Fruit fly (Drosophila melanogaster) whole organism, embryonic: ENCODE measurements around the gene SecS.

Source experiments
- Adf1 ChIP-seq: fragments of 200-800 bp; sonication (Bioruptor generic); IDR thresholded peaks from 2 replicates; pipeline ENCODE4 v1.3.6; 2022; ENCODE audit warnings: missing biosample characterization, missing genetic modification characterization
- CG10274 ChIP-seq: fragments of 200-800 bp; sonication (Bioruptor generic); optimal IDR thresholded peaks from 3 replicates; lab custom pipeline; 2017; ENCODE audit warnings: missing biosample characterization, mild to moderate bottlenecking, missing genetic modification characterization
- CG10366 ChIP-seq: fragments of 200-800 bp; sonication (Bioruptor generic); IDR thresholded peaks from 2 replicates; pipeline ENCODE4 v1.3.6; 2022; ENCODE audit warnings: missing biosample characterization, missing genetic modification characterization
- CG11456 ChIP-seq: fragments of 200-800 bp; sonication (Bioruptor generic); IDR thresholded peaks from 3 replicates; pipeline ENCODE4 v1.3.6; 2022; ENCODE audit warnings: missing biosample characterization, missing genetic modification characterization
- CG11723 ChIP-seq: fragments of 200-800 bp; sonication (Bioruptor generic); optimal IDR thresholded peaks from 2 replicates; lab custom pipeline; 2017; ENCODE audit warnings: missing biosample characterization, mild to moderate bottlenecking, missing genetic modification characterization
- CG15269 ChIP-seq: fragments of 200-800 bp; sonication (Bioruptor generic); optimal IDR thresholded peaks from 2 replicates; lab custom pipeline; 2018; ENCODE audit warnings: missing biosample characterization, mild to moderate bottlenecking, missing genetic modification characterization, moderate library complexity
- CG1602 ChIP-seq: fragments of 200-800 bp; sonication (Bioruptor generic); optimal IDR thresholded peaks from 3 replicates; lab custom pipeline; 2016; ENCODE audit warnings: missing biosample characterization, missing genetic modification characterization
- CG1603 ChIP-seq: fragments of 200-800 bp; sonication (Bioruptor generic); optimal IDR thresholded peaks from 2 replicates; lab custom pipeline; 2019; ENCODE audit warnings: missing biosample characterization, mild to moderate bottlenecking, missing genetic modification characterization, moderate library complexity
- CG1647 ChIP-seq: fragments of 200-800 bp; sonication (Bioruptor generic); optimal IDR thresholded peaks from 3 replicates; lab custom pipeline; 2016; ENCODE audit warnings: missing biosample characterization, missing genetic modification characterization
- CG17912 ChIP-seq: fragments of 200-800 bp; sonication (Bioruptor generic); optimal IDR thresholded peaks from 2 replicates; lab custom pipeline; 2018; ENCODE audit warnings: missing biosample characterization, mild to moderate bottlenecking, missing genetic modification characterization
- CG2712 ChIP-seq: fragments of 200-800 bp; optimal IDR thresholded peaks from 3 replicates; lab custom pipeline; 2019; ENCODE audit warnings: missing biosample characterization, mild to moderate bottlenecking, missing genetic modification characterization, moderate library complexity
- CG2875 ChIP-seq: fragments of 200-800 bp; sonication (Bioruptor generic); optimal IDR thresholded peaks from 2 replicates; lab custom pipeline; 2017; ENCODE audit warnings: missing biosample characterization, mild to moderate bottlenecking, missing genetic modification characterization, missing genetic modification reagents
- CG30403 ChIP-seq: fragments of 200-800 bp; sonication (Bioruptor generic); optimal IDR thresholded peaks from 3 replicates; lab custom pipeline; 2016; ENCODE audit warnings: missing biosample characterization, missing genetic modification characterization
- CG3847 ChIP-seq: fragments of 200-800 bp; sonication (Bioruptor generic); IDR thresholded peaks from 2 replicates; pipeline ENCODE4 v1.3.6; 2022; ENCODE audit warnings: missing biosample characterization, missing genetic modification characterization
- CG6813 ChIP-seq: fragments of 200-800 bp; sonication (Bioruptor generic); optimal IDR thresholded peaks from 2 replicates; lab custom pipeline; 2017; ENCODE audit warnings: missing biosample characterization, missing genetic modification characterization, mild to moderate bottlenecking, moderate library complexity, missing genetic modification reagents
- CG7786 ChIP-seq: fragments of 200-800 bp; sonication (Bioruptor generic); optimal IDR thresholded peaks from 2 replicates; lab custom pipeline; 2016; ENCODE audit warnings: missing biosample characterization, missing genetic modification characterization
- CG7928 ChIP-seq: fragments of 200-800 bp; sonication (Bioruptor generic); optimal IDR thresholded peaks from 2 replicates; lab custom pipeline; 2017; ENCODE audit warnings: missing biosample characterization, mild to moderate bottlenecking, missing genetic modification characterization
- CG9727 ChIP-seq: fragments of 200-800 bp; sonication (Bioruptor generic); optimal IDR thresholded peaks from 3 replicates; lab custom pipeline; 2017; ENCODE audit warnings: missing biosample characterization, mild to moderate bottlenecking, missing genetic modification characterization
- CrebB ChIP-seq: fragments of 200-800 bp; sonication (Bioruptor generic); optimal IDR thresholded peaks from 3 replicates; lab custom pipeline; 2018; ENCODE audit warnings: missing biosample characterization, mild to moderate bottlenecking, missing genetic modification characterization
- D19A ChIP-seq: fragments of 200-800 bp; optimal IDR thresholded peaks from 3 replicates; lab custom pipeline; 2019; ENCODE audit warnings: missing biosample characterization, mild to moderate bottlenecking, missing genetic modification characterization, moderate library complexity
- Dad ChIP-seq: fragments of 200-800 bp; sonication (Bioruptor generic); optimal IDR thresholded peaks from 3 replicates; lab custom pipeline; 2016; ENCODE audit warnings: missing biosample characterization, missing genetic modification characterization
- Deaf1 ChIP-seq: fragments of 200-800 bp; optimal IDR thresholded peaks from 3 replicates; lab custom pipeline; 2019; ENCODE audit warnings: missing biosample characterization, mild to moderate bottlenecking, missing genetic modification characterization, moderate library complexity
- Doc3 ChIP-seq: fragments of 200-800 bp; sonication (Bioruptor generic); IDR thresholded peaks from 3 replicates; pipeline ENCODE4 v1.3.6; 2022; ENCODE audit warnings: missing biosample characterization, missing genetic modification characterization; ENCODE audit not compliant: partially characterized antibody
- E2f2 ChIP-seq: fragments of 200-800 bp; sonication (Bioruptor generic); IDR thresholded peaks from 2 replicates; pipeline ENCODE4 v1.3.6; 2022; ENCODE audit warnings: missing biosample characterization, missing genetic modification characterization
- HHEX ChIP-seq: fragments of 200-800 bp; sonication (Bioruptor generic); optimal IDR thresholded peaks from 3 replicates; lab custom pipeline; 2017; ENCODE audit warnings: missing biosample characterization, mild to moderate bottlenecking, missing genetic modification characterization, missing genetic modification reagents
- HmgZ ChIP-seq: fragments of 200-800 bp; sonication (Bioruptor generic); optimal IDR thresholded peaks from 2 replicates; lab custom pipeline; 2018; ENCODE audit warnings: missing biosample characterization, mild to moderate bottlenecking, missing genetic modification characterization
- Hr51 ChIP-seq, 2 experiments: fragments of 200-800 bp; sonication (Bioruptor generic); optimal IDR thresholded peaks; 2 replicates in 1 of 2; 3 replicates in 1 of 2; lab custom pipeline; 2016 to 2018; ENCODE audit warnings: missing biosample characterization in 2 of 2, missing genetic modification characterization in 2 of 2, mild to moderate bottlenecking in 1 of 2, moderate library complexity in 1 of 2
- Hsf ChIP-seq: fragments of 200-800 bp; sonication (Bioruptor generic); optimal IDR thresholded peaks from 3 replicates; lab custom pipeline; 2016; ENCODE audit warnings: missing biosample characterization, missing genetic modification characterization
- NC2β ChIP-seq: fragments of 200-800 bp; sonication (Bioruptor generic); optimal IDR thresholded peaks from 2 replicates; lab custom pipeline; 2016; ENCODE audit warnings: missing biosample characterization, missing genetic modification characterization
- Poxn ChIP-seq: fragments of 200-800 bp; sonication (Bioruptor generic); IDR thresholded peaks from 2 replicates; pipeline ENCODE4 v1.3.6; 2022; ENCODE audit warnings: missing biosample characterization, missing genetic modification characterization
- Side ChIP-seq: fragments of 200-800 bp; sonication (Bioruptor generic); optimal IDR thresholded peaks from 2 replicates; lab custom pipeline; 2016; ENCODE audit warnings: missing biosample characterization, missing genetic modification characterization
- Sox102F ChIP-seq: fragments of 200-800 bp; sonication (Bioruptor generic); optimal IDR thresholded peaks from 2 replicates; lab custom pipeline; 2018; ENCODE audit warnings: missing biosample characterization, mild to moderate bottlenecking, missing genetic modification characterization, moderate library complexity
- Xbp1 ChIP-seq: fragments of 200-800 bp; sonication (Bioruptor generic); optimal IDR thresholded peaks from 3 replicates; lab custom pipeline; 2016; ENCODE audit warnings: missing biosample characterization, mild to moderate bottlenecking, missing genetic modification characterization
- al ChIP-seq: fragments of 200-800 bp; sonication (Bioruptor generic); IDR thresholded peaks from 2 replicates; pipeline ENCODE4 v1.3.6; 2022; ENCODE audit warnings: missing biosample characterization, missing genetic modification characterization
- aop ChIP-seq: fragments of 200-800 bp; sonication (Bioruptor generic); IDR thresholded peaks from 2 replicates; pipeline ENCODE4 v1.3.6; 2022; ENCODE audit warnings: missing biosample characterization, missing genetic modification characterization
- ara ChIP-seq: fragments of 200-800 bp; sonication (Bioruptor generic); IDR thresholded peaks from 2 replicates; pipeline ENCODE4 v1.3.6; 2022; ENCODE audit warnings: missing biosample characterization, missing genetic modification characterization
- ci ChIP-seq: fragments of 200-800 bp; sonication (Bioruptor generic); IDR thresholded peaks from 3 replicates; pipeline ENCODE4 v1.3.6; 2022; ENCODE audit warnings: missing biosample characterization, missing genetic modification characterization
- croc ChIP-seq: fragments of 200-800 bp; sonication (Bioruptor generic); conservative IDR thresholded peaks from 3 replicates; pipeline ENCODE4 v1.3.6; 2022; ENCODE audit warnings: missing biosample characterization, missing genetic modification characterization
- dm ChIP-seq: fragments of 200-800 bp; sonication (Bioruptor generic); optimal IDR thresholded peaks from 3 replicates; lab custom pipeline; 2016; ENCODE audit warnings: missing biosample characterization, missing genetic modification characterization
- dmrt99B ChIP-seq: fragments of 200-800 bp; sonication (Bioruptor generic); optimal IDR thresholded peaks from 2 replicates; lab custom pipeline; 2018; ENCODE audit warnings: missing biosample characterization, mild to moderate bottlenecking, missing genetic modification characterization, moderate library complexity
- grn ChIP-seq: fragments of 200-800 bp; sonication (Bioruptor generic); optimal IDR thresholded peaks from 3 replicates; lab custom pipeline; 2017; ENCODE audit warnings: missing biosample characterization, missing genetic modification characterization
- kah ChIP-seq: fragments of 200-800 bp; sonication (Bioruptor generic); optimal IDR thresholded peaks from 2 replicates; lab custom pipeline; 2018; ENCODE audit warnings: missing biosample characterization, mild to moderate bottlenecking, missing genetic modification characterization
- lbe ChIP-seq: fragments of 200-800 bp; sonication (Bioruptor generic); optimal IDR thresholded peaks from 2 replicates; lab custom pipeline; 2016; ENCODE audit warnings: missing biosample characterization, mild to moderate bottlenecking, missing genetic modification characterization
- onecut ChIP-seq: fragments of 200-800 bp; sonication (Bioruptor generic); IDR thresholded peaks from 2 replicates; pipeline ENCODE4 v1.3.6; 2022; ENCODE audit warnings: missing biosample characterization, missing genetic modification characterization
- schlank ChIP-seq: fragments of 200-800 bp; sonication (Bioruptor generic); optimal IDR thresholded peaks from 2 replicates; lab custom pipeline; 2018; ENCODE audit warnings: missing biosample characterization, mild to moderate bottlenecking, missing genetic modification characterization
- sens ChIP-seq: fragments of 200-800 bp; sonication (Bioruptor generic); peaks from one replicate; lab custom pipeline; 2016; ENCODE audit warnings: missing biosample characterization, missing genetic modification characterization
- sisA ChIP-seq: fragments of 200-800 bp; sonication (Bioruptor generic); IDR thresholded peaks from 2 replicates; pipeline ENCODE4 v1.3.6; 2022; ENCODE audit warnings: missing biosample characterization, missing genetic modification characterization
- sob ChIP-seq: fragments of 200-800 bp; sonication (Bioruptor generic); IDR thresholded peaks from 2 replicates; pipeline ENCODE4 v1.3.6; 2022; ENCODE audit warnings: missing biosample characterization, missing genetic modification characterization
- ssp ChIP-seq: fragments of 200-800 bp; sonication (Bioruptor generic); IDR thresholded peaks from 2 replicates; pipeline ENCODE4 v1.3.6; 2022; ENCODE audit warnings: missing biosample characterization, missing genetic modification characterization
- stwl ChIP-seq: fragments of 200-800 bp; sonication (Bioruptor generic); optimal IDR thresholded peaks from 3 replicates; lab custom pipeline; 2018; ENCODE audit warnings: missing biosample characterization, mild to moderate bottlenecking, missing genetic modification characterization, moderate library complexity
- tup ChIP-seq: fragments of 200-800 bp; sonication (Bioruptor generic); optimal IDR thresholded peaks from 2 replicates; lab custom pipeline; 2016; ENCODE audit warnings: missing biosample characterization, mild to moderate bottlenecking, missing genetic modification characterization, moderate library complexity
- tx ChIP-seq: fragments of 200-800 bp; sonication (Bioruptor generic); optimal IDR thresholded peaks from 2 replicates; lab custom pipeline; 2016; ENCODE audit warnings: missing biosample characterization, missing genetic modification characterization

Gene SecS

dm6 chr3R:5601044-5601523 is at the start of gene SecS, which contains the start of gene kra:
SecS (plus strand) TSS chr3R:5601433.
kra (minus strand) TSS chr3R:5601136.
- TF ChIP-seq onecut (GFP tag; lab: Robert Waterston, UW) (no peak), CG17912 (GFP tag; lab: Kevin White, UChicago) (no peak), sisA (GFP tag; lab: Robert Waterston, UW) (no peak), D19A (tag; lab: Kevin White, UChicago) (peak; percentile 30), Hr51 (GFP tag; optimal IDR thresholded peaks at IDR 0.05; lab: Kevin White, UChicago) (peak; percentile 72 to 77), CG9727 (GFP tag; lab: Kevin White, UChicago) (peak; percentile 48), CG10274 (GFP tag; lab: Kevin White, UChicago) (no peak), dmrt99B (no peak), ssp (GFP tag; lab: Robert Waterston, UW) (no peak), ci (no peak), croc (GFP tag; lab: Robert Waterston, UW) (no peak), Hsf (GFP tag; lab: Kevin White, UChicago) (peak; percentile 52), Doc3 (no peak), Adf1 (no peak), CG1602 (GFP tag; lab: Kevin White, UChicago) (peak; percentile 53), NC2β (GFP tag; lab: Kevin White, UChicago) (peak; percentile 40), Dad (GFP tag; lab: Kevin White, UChicago) (peak; percentile 53), al (GFP tag; lab: Robert Waterston, UW) (no peak), CG15269 (tag; lab: Kevin White, UChicago) (peak; percentile 54), stwl (tag; lab: Kevin White, UChicago) (peak; percentile 86), CG30403 (GFP tag; lab: Kevin White, UChicago) (peak; percentile 80), schlank (tag; lab: Kevin White, UChicago) (peak; percentile 30), Sox102F (GFP tag; lab: Kevin White, UChicago) (no peak), Deaf1 (tag; lab: Kevin White, UChicago) (no peak), HmgZ (peak; percentile 63), sens (GFP tag; lab: Kevin White, UChicago) (peak; percentile 92), CG1603 (tag; lab: Kevin White, UChicago) (peak; percentile 86), CG3847 (GFP tag; lab: Robert Waterston, UW) (no peak), dm (GFP tag; lab: Kevin White, UChicago) (no peak), CG11723 (GFP tag; lab: Kevin White, UChicago) (peak; percentile 57), HHEX (GFP tag; lab: Kevin White, UChicago) (peak; percentile 3), ara (no peak), kah (GFP tag; lab: Kevin White, UChicago) (no peak), CG2875 (GFP tag; lab: Kevin White, UChicago) (peak; percentile 35), CG2712 (peak; percentile 69), CG1647 (GFP tag; lab: Kevin White, UChicago) (peak; percentile 57), Poxn (GFP tag; lab: Robert Waterston, UW) (no peak), CG6813 (GFP tag; lab: Kevin White, UChicago) (no peak), tx (GFP tag; lab: Kevin White, UChicago) (peak; percentile 20), CG7928 (peak; percentile 35), Xbp1 (GFP tag; lab: Kevin White, UChicago) (peak; percentile 79), E2f2 (GFP tag; lab: Robert Waterston, UW) (no peak), tup (peak; percentile 56), sob (GFP tag; lab: Robert Waterston, UW) (no peak), Side (GFP tag; lab: Kevin White, UChicago) (peak; percentile 47), CG7786 (GFP tag; lab: Kevin White, UChicago) (peak; percentile 42), aop (GFP tag; lab: Robert Waterston, UW) (no peak), CrebB (tag; lab: Kevin White, UChicago) (peak; percentile 56), CG10366 (no peak), grn (no peak), lbe (GFP tag; lab: Kevin White, UChicago) (peak; percentile 47), CG11456 (GFP tag; lab: Robert Waterston, UW) (no peak)
